Fruit fly (Drosophila melanogaster): Measurements from ENCODE around the gene Idi.

dm6 chr3R:21263177-21263576 is 6.7 kb upstream of the Idi start:
- peak; percentile 43; the same call in 1 of the 3 replicates for TF ChIP-seq fd96Ca (GFP tag; IDR thresholded peaks at IDR 0.05)
- TF ChIP-seq CG32121 (GFP tag; IDR thresholded peaks at IDR 0.05): no peak
- no peak for TF ChIP-seq EcR (GFP tag; optimal IDR thresholded peaks at IDR 0.05)
- no peak for TF ChIP-seq CG13204 (GFP tag; optimal IDR thresholded peaks at IDR 0.05)
- TF ChIP-seq CG14655 (GFP tag; optimal IDR thresholded peaks at IDR 0.05): no peak
- peak; percentile 17 for TF ChIP-seq Pif1A (GFP tag; optimal IDR thresholded peaks at IDR 0.05)
- no peak for TF ChIP-seq CG8159 (tag; optimal IDR thresholded peaks at IDR 0.05)
- TF ChIP-seq CG9948 (tag; optimal IDR thresholded peaks at IDR 0.05): no peak
- no peak for TF ChIP-seq CG15710 (tag; optimal IDR thresholded peaks at IDR 0.05)
- peak; percentile 85; the same call in 2 of the 3 replicates for TF ChIP-seq CG4496 (GFP tag; IDR thresholded peaks at IDR 0.05)
- TF ChIP-seq Pif1B (GFP tag; optimal IDR thresholded peaks at IDR 0.05): no peak
- no peak for TF ChIP-seq D1 (tag; optimal IDR thresholded peaks at IDR 0.05)
- TF ChIP-seq CG34367 (tag; optimal IDR thresholded peaks at IDR 0.05): no peak
